Worm (Caenorhabditis elegans): ENCODE measurements around the gene nhr-214.

Gene nhr-214

DNA sequence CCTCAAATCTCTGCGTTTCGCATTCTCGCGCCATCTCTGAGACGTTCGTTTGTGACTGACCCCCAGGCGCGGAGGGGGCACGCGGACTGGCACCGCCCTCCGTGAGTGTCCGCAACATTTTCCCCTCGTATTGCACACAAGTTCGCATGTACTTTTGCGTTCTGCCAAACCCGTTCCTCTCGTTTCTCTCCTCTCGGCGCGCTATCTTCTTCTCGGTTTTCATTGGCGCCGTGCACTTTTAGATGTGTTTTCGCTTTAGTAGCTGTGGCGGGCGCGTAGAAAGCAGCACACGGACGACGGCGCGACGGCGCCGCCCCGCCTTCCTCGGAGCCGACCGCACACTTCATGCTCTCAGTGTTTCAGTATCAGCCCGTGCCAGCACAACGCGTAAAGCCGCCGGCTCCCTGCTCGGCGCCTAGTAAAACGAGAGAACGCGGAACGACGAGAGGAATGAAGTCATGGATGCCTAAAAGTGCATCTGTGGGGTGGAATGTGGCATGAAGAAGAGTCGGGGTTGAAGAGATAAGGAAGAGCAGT is 46.5 kb downstream of the nhr-214 start (continued):
- TF ChIP-seq F49E8.2 (tag; optimal IDR thresholded peaks at IDR 0.05; ENCODE audit: borderline replicate concordance) (no peak), hmg-1.1 (GFP tag; IDR thresholded peaks at IDR 0.05) (peak; percentile 69), madf-9 (GFP tag; conservative IDR thresholded peaks at IDR 0.05) (peak; percentile 91), mes-2 (tag; optimal IDR thresholded peaks at IDR 0.05; ENCODE audit: poor library complexity, severe bottlenecking) (peak; percentile 40), nhr-42 (GFP tag; IDR thresholded peaks at IDR 0.05) (0 out of 2 replicates have a peak, but pooled peaks have one; percentile 48), nhr-28 (tag; optimal IDR thresholded peaks at IDR 0.05) (no peak), lsy-2 (tag; optimal IDR thresholded peaks at IDR 0.05) (no peak), lin-15B (tag; optimal IDR thresholded peaks at IDR 0.05) (no peak), nhr-76 (tag; optimal IDR thresholded peaks at IDR 0.05) (no peak), ces-1 (GFP tag; optimal IDR thresholded peaks at IDR 0.05) (no peak), hlh-11 (tag; optimal IDR thresholded peaks at IDR 0.05) (peak; percentile 90), daf-12 (tag; optimal IDR thresholded peaks at IDR 0.05) (no peak), ZK337.2 (GFP tag; IDR thresholded peaks at IDR 0.05) (no peak), ceh-28 (tag; optimal IDR thresholded peaks at IDR 0.05) (no peak), lin-39 (tag; optimal IDR thresholded peaks at IDR 0.05) (no peak), lin-1 (GFP tag; IDR thresholded peaks at IDR 0.05) (no peak), spr-1 (tag; optimal IDR thresholded peaks at IDR 0.05) (peak; percentile 57), snpc-1.2 (GFP tag; IDR thresholded peaks at IDR 0.05) (peak; percentile 12; the same call in 1 of the 2 replicates), ztf-7 (tag; optimal IDR thresholded peaks at IDR 0.05) (no peak), nhr-6 (tag; optimal IDR thresholded peaks at IDR 0.05) (no peak), nhr-77 (tag; optimal IDR thresholded peaks at IDR 0.05) (no peak), ceh-62 (tag; optimal IDR thresholded peaks at IDR 0.05) (no peak), mdt-29 (GFP tag; IDR thresholded peaks at IDR 0.05) (no peak), F10B5.3 (tag; optimal IDR thresholded peaks at IDR 0.05) (peak; percentile 34), mdl-1 (tag; optimal IDR thresholded peaks at IDR 0.05) (peak in 1 of 2 experiments; percentile 70), pha-4 (GFP tag; IDR thresholded peaks at IDR 0.05) (no peak), pha-4 (tag; optimal IDR thresholded peaks at IDR 0.05) (no peak), T20F7.1 (GFP tag; optimal IDR thresholded peaks at IDR 0.05) (no peak), ama-1 (optimal IDR thresholded peaks at IDR 0.05) (no peak), saeg-2 (GFP tag; IDR thresholded peaks at IDR 0.05) (no peak), Y75B8A.6 (GFP tag; IDR thresholded peaks at IDR 0.05) (no peak), duxl-1 (tag; optimal IDR thresholded peaks at IDR 0.05; ENCODE audit: poor library complexity) (no peak), hif-1 (tag; optimal IDR thresholded peaks at IDR 0.05) (peak in 1 of 2 experiments; percentile 77), aha-1 (tag) (no peak), zfp-3 (GFP tag; conservative IDR thresholded peaks at IDR 0.05) (no peak), T26A8.4 (GFP tag; IDR thresholded peaks at IDR 0.05) (peak; percentile 65; the same call in 1 of the 2 replicates), hlh-30 (tag; optimal IDR thresholded peaks at IDR 0.05; ENCODE audit: insufficient read depth) (peak; percentile 17), R02D3.7 (tag; optimal IDR thresholded peaks at IDR 0.05) (no peak), mep-1 (tag; optimal IDR thresholded peaks at IDR 0.05) (peak; percentile 16), snpc-4 (tag; optimal IDR thresholded peaks at IDR 0.05) (no peak), attf-4 (tag; optimal IDR thresholded peaks at IDR 0.05) (no peak), ZK546.5 (tag; optimal IDR thresholded peaks at IDR 0.05) (no peak), F37D6.2 (tag; optimal IDR thresholded peaks at IDR 0.05) (peak; percentile 28), zip-11 (GFP tag; IDR thresholded peaks at IDR 0.05) (no peak), lir-3 (tag; optimal IDR thresholded peaks at IDR 0.05) (no peak), skn-1 (tag; optimal IDR thresholded peaks at IDR 0.05) (no peak), D1046.2 (GFP tag; IDR thresholded peaks at IDR 0.05) (0 out of 2 replicates have a peak, but pooled peaks have one; percentile 8), rbr-2 (tag; optimal IDR thresholded peaks at IDR 0.05) (peak; percentile 43), lin-38 (GFP tag; IDR thresholded peaks at IDR 0.05) (no peak), daf-16 (GFP tag; optimal IDR thresholded peaks at IDR 0.05) (peak in 1 of 2 experiments; percentile 73), daf-16 (tag; optimal IDR thresholded peaks at IDR 0.05) (peak; percentile 51), F26F4.8 (GFP tag; conservative IDR thresholded peaks at IDR 0.05) (no peak)

Measured in whole organism, L4 larva.